Worm (Caenorhabditis elegans) whole organism, young adult: ENCODE data around the gene srh-266.

Experiments
- B0019.2 ChIP-seq: fragments of 200-800 bp; sonication (Bioruptor generic); conservative IDR thresholded peaks from 2 replicates; pipeline ENCODE4 v1.3.6; 2022; ENCODE audit warnings: missing genetic modification reagents, missing genetic modification characterization, missing compliant biosample characterization
- F37B4.10 ChIP-seq: fragments of 200-800 bp; sonication (Bioruptor generic); IDR thresholded peaks from 2 replicates; pipeline ENCODE4 v1.3.6; 2022; ENCODE audit warnings: missing genetic modification characterization, missing compliant biosample characterization
- ama-1 ChIP-seq, 3 experiments: fragments of 150-350 bp in 1 of 3; sonication (generic microtip) in 2 of 3; optimal IDR thresholded peaks; 2 replicates each; lab custom pipeline; 2014 to 2018; ENCODE audit warnings: missing biosample characterization in 2 of 3, missing genetic modification characterization in 2 of 3, missing genetic modification reagents in 2 of 3
- fkh-3 ChIP-seq: sonication (generic microtip); optimal IDR thresholded peaks from 2 replicates; lab custom pipeline; 2016; ENCODE audit warnings: mild to moderate bottlenecking, missing genetic modification characterization, missing compliant biosample characterization
- gei-17 ChIP-seq: fragments of 200-800 bp; sonication (Bioruptor generic); optimal IDR thresholded peaks from 2 replicates; lab custom pipeline; 2018; ENCODE audit warnings: mild to moderate bottlenecking, missing genetic modification characterization, missing compliant biosample characterization
- hmg-1.2 ChIP-seq: fragments of 200-800 bp; sonication (Bioruptor generic); IDR thresholded peaks from 2 replicates; pipeline ENCODE4 v1.3.6; 2022; ENCODE audit warnings: missing genetic modification reagents, missing genetic modification characterization, missing compliant biosample characterization

DNA sequence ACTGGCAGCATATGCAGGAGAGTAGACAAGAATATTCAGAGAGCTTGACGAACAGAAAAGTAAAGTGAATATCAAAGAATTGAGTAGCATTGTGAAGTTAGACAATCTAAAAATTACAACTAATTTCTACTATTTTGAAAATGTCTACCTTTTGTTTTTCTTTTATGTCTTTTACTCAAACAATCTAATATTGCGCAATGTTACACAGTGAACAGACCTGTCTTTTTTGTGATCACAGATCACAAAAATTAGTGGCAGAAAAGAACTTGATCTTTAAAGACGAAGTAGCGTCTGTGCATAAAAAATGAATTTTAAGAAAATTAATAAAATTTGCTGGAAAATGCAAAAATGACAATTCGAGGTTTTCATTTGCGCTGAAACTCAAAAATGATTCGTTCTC, 34.5 kb downstream of the srh-266 start:
- TF ChIP-seq hmg-1.2 (GFP tag; lab: Robert Waterston, UW) (no peak), B0019.2 (GFP tag; lab: Robert Waterston, UW) (no peak), gei-17 (GFP tag; lab: Kevin White, UChicago) (no peak), F37B4.10 (GFP tag; lab: Robert Waterston, UW) (no peak), fkh-3 (no peak), ama-1 (optimal IDR thresholded peaks at IDR 0.05; lab: Kevin White, UChicago) (no peak), ama-1 (GFP tag; optimal IDR thresholded peaks at IDR 0.05; lab: Kevin White, UChicago) (no peak)
